Worm (Caenorhabditis elegans) whole organism, L2 larva: Measurements from ENCODE around the gene F22E5.22.

Experiments
- C34F6.9 ChIP-seq: fragments of 150-350 bp; optimal IDR thresholded peaks from 2 replicates; lab custom pipeline; 2014; ENCODE audit warnings: missing biosample characterization, missing genetic modification characterization
- F13H6.1 ChIP-seq: sonication (generic microtip); optimal IDR thresholded peaks from 2 replicates; lab custom pipeline; 2016; ENCODE audit warnings: missing genetic modification characterization, missing compliant biosample characterization
- R02D3.7 ChIP-seq: fragments of 150-350 bp; optimal IDR thresholded peaks from 2 replicates; lab custom pipeline; 2014; ENCODE audit warnings: missing biosample characterization, missing genetic modification characterization
- Y55F3AM.14 ChIP-seq: fragments of 200-800 bp; sonication (Bioruptor generic); optimal IDR thresholded peaks from 2 replicates; lab custom pipeline; 2018; ENCODE audit warnings: mild to moderate bottlenecking, missing genetic modification characterization, missing compliant biosample characterization
- ZK546.5 ChIP-seq: sonication (generic microtip); optimal IDR thresholded peaks from 2 replicates; lab custom pipeline; 2017; ENCODE audit warnings: missing biosample characterization, missing genetic modification characterization
- alr-1 ChIP-seq: fragments of 150-350 bp; optimal IDR thresholded peaks from 2 replicates; lab custom pipeline; 2014; ENCODE audit warnings: missing biosample characterization, missing genetic modification characterization
- ama-1 ChIP-seq: fragments of 150-350 bp; optimal IDR thresholded peaks from 2 replicates; lab custom pipeline; 2018; ENCODE audit warnings: inconsistent platforms
- ceh-82 ChIP-seq: fragments of 150-350 bp; optimal IDR thresholded peaks from 2 replicates; lab custom pipeline; 2014; ENCODE audit warnings: missing biosample characterization, missing genetic modification characterization
- crh-2 ChIP-seq: sonication (generic microtip); optimal IDR thresholded peaks from 2 replicates; lab custom pipeline; 2017; ENCODE audit warnings: missing biosample characterization, missing genetic modification characterization
- elt-1 ChIP-seq: fragments of 150-350 bp; optimal IDR thresholded peaks from 2 replicates; lab custom pipeline; 2014; ENCODE audit warnings: missing biosample characterization, missing genetic modification characterization
- elt-3 ChIP-seq: sonication (generic microtip); optimal IDR thresholded peaks from 2 replicates; lab custom pipeline; 2017; ENCODE audit warnings: missing biosample characterization, missing genetic modification characterization
- fos-1 ChIP-seq: fragments of 150-350 bp; optimal IDR thresholded peaks from 2 replicates; lab custom pipeline; 2014; ENCODE audit warnings: missing biosample characterization, missing genetic modification characterization
- gmeb-1 ChIP-seq: fragments of 150-350 bp; optimal IDR thresholded peaks from 2 replicates; lab custom pipeline; 2014; ENCODE audit warnings: missing biosample characterization, missing genetic modification characterization
- lin-11 ChIP-seq: fragments of 150-350 bp; sonication (generic microtip); optimal IDR thresholded peaks from 2 replicates; lab custom pipeline; 2014; ENCODE audit warnings: missing biosample characterization, missing genetic modification characterization, inconsistent platforms, mixed read lengths
- lin-13 ChIP-seq: fragments of 150-350 bp; optimal IDR thresholded peaks from 2 replicates; lab custom pipeline; 2014; ENCODE audit warnings: missing biosample characterization, missing genetic modification reagents, missing genetic modification characterization
- lin-39 ChIP-seq: fragments of 150-350 bp; optimal IDR thresholded peaks from 2 replicates; lab custom pipeline; 2014; ENCODE audit warnings: missing biosample characterization, missing genetic modification reagents, missing genetic modification characterization
- lsy-2 ChIP-seq, 2 experiments: fragments of 150-350 bp in 1 of 2; sonication (generic microtip) in 1 of 2; optimal IDR thresholded peaks; 2 replicates each; lab custom pipeline; 2014 to 2017; ENCODE audit warnings: missing biosample characterization in 2 of 2, missing genetic modification characterization in 2 of 2
- mab-5 ChIP-seq: fragments of 150-350 bp; optimal IDR thresholded peaks from 2 replicates; lab custom pipeline; 2014; ENCODE audit warnings: missing biosample characterization, missing genetic modification characterization
- mdl-1 ChIP-seq, 2 experiments: fragments of 150-350 bp in 1 of 2; sonication (generic microtip) in 1 of 2; optimal IDR thresholded peaks; 2 replicates each; lab custom pipeline; 2017; ENCODE audit warnings: missing biosample characterization in 2 of 2, missing genetic modification characterization in 2 of 2
- nhr-12 ChIP-seq: fragments of 150-350 bp; optimal IDR thresholded peaks from 2 replicates; lab custom pipeline; 2014; ENCODE audit warnings: missing biosample characterization, missing genetic modification characterization
- nhr-21 ChIP-seq: fragments of 150-350 bp; optimal IDR thresholded peaks from 2 replicates; lab custom pipeline; 2014; ENCODE audit warnings: missing biosample characterization, missing genetic modification characterization
- nhr-23 ChIP-seq: fragments of 150-350 bp; optimal IDR thresholded peaks from 2 replicates; lab custom pipeline; 2014; ENCODE audit warnings: missing biosample characterization, missing genetic modification reagents, missing genetic modification characterization
- nhr-237 ChIP-seq: fragments of 150-350 bp; optimal IDR thresholded peaks from 2 replicates; lab custom pipeline; 2014; ENCODE audit warnings: missing biosample characterization, missing genetic modification characterization
- nhr-25 ChIP-seq: fragments of 150-350 bp; sonication (generic microtip); optimal IDR thresholded peaks from 3 replicates; lab custom pipeline; 2014; ENCODE audit warnings: missing biosample characterization, missing genetic modification characterization
- nhr-6 ChIP-seq: fragments of 150-350 bp; optimal IDR thresholded peaks from 2 replicates; lab custom pipeline; 2014; ENCODE audit warnings: missing biosample characterization, missing genetic modification characterization
- peb-1 ChIP-seq: fragments of 150-350 bp; optimal IDR thresholded peaks from 2 replicates; lab custom pipeline; 2014; ENCODE audit warnings: missing biosample characterization, missing genetic modification characterization
- sem-4 ChIP-seq: fragments of 150-350 bp; optimal IDR thresholded peaks from 2 replicates; lab custom pipeline; 2014; ENCODE audit warnings: missing biosample characterization, missing genetic modification reagents, missing genetic modification characterization
- sma-9 ChIP-seq, 2 experiments: fragments of 150-350 bp in 1 of 2; sonication (generic microtip) in 1 of 2; optimal IDR thresholded peaks; 2 replicates each; lab custom pipeline; 2014 to 2016; ENCODE audit warnings: missing genetic modification characterization in 2 of 2, mild to moderate bottlenecking in 1 of 2, missing biosample characterization in 1 of 2, missing compliant biosample characterization in 1 of 2, missing genetic modification reagents in 1 of 2, moderate library complexity in 1 of 2
- unc-39 ChIP-seq: fragments of 150-350 bp; optimal IDR thresholded peaks from 2 replicates; lab custom pipeline; 2014; ENCODE audit warnings: missing biosample characterization, missing genetic modification characterization
- unc-55 ChIP-seq: fragments of 150-350 bp; sonication (generic microtip); optimal IDR thresholded peaks from 3 replicates; lab custom pipeline; 2014; ENCODE audit warnings: missing biosample characterization, missing genetic modification reagents, missing genetic modification characterization
- unc-62 ChIP-seq: fragments of 150-350 bp; optimal IDR thresholded peaks from 2 replicates; lab custom pipeline; 2014; ENCODE audit warnings: missing biosample characterization, missing genetic modification reagents, missing genetic modification characterization
- zag-1 ChIP-seq: fragments of 150-350 bp; optimal IDR thresholded peaks from 2 replicates; lab custom pipeline; 2014; ENCODE audit warnings: missing biosample characterization, missing genetic modification characterization
- ztf-11 ChIP-seq: sonication (generic microtip); optimal IDR thresholded peaks from 2 replicates; lab custom pipeline; 2017; ENCODE audit warnings: missing biosample characterization, missing genetic modification characterization
- ztf-4 ChIP-seq: fragments of 150-350 bp; optimal IDR thresholded peaks from 2 replicates; lab custom pipeline; 2014; ENCODE audit warnings: missing biosample characterization, missing genetic modification characterization

The F22E5.22 gene

ce11 chrII:2690080-2690479 is 24.4 kb downstream of the F22E5.22 start, which contains the start of gene nspf-3:
nspf-3 (minus strand) TSS chrII:2690180.
- TF ChIP-seq elt-3 (tag; lab: Kevin White, UChicago) (no peak), nhr-25 (no peak), nhr-21 (tag; lab: Kevin White, UChicago) (no peak), unc-55 (GFP tag; lab: Kevin White, UChicago) (no peak), elt-1 (tag; lab: Kevin White, UChicago) (no peak), ama-1 (no peak), ztf-4 (no peak), mab-5 (no peak), ztf-11 (tag; lab: Kevin White, UChicago) (no peak), peb-1 (tag; lab: Kevin White, UChicago) (no peak), mdl-1 (tag; optimal IDR thresholded peaks at IDR 0.05; lab: Kevin White, UChicago) (no peak), lin-13 (GFP tag; lab: Kevin White, UChicago) (no peak)

- TF ChIP-seq lin-39 (tag; lab: Kevin White, UChicago) (no peak), R02D3.7 (tag; lab: Kevin White, UChicago) (no peak), ztf-4 (no peak), gmeb-1 (tag; lab: Kevin White, UChicago) (no peak), fos-1 (tag; lab: Kevin White, UChicago) (no peak), crh-2 (tag; lab: Kevin White, UChicago) (no peak), zag-1 (no peak)
These were observed 26.8 kb downstream of the F22E5.22 start, which contains the start of gene set-11 for ce11 chrII:2692476-2692875. set-11 (minus strand) TSS chrII:2692576.

- TF ChIP-seq alr-1 (no peak), F13H6.1 (tag; lab: Kevin White, UChicago) (peak; percentile 22)
These were observed 29.4 kb downstream of the F22E5.22 start for ce11 chrII:2695079-2695478.

- TF ChIP-seq nhr-12: no peak
- no peak for TF ChIP-seq C34F6.9 (tag; lab: Kevin White, UChicago)
- no peak for TF ChIP-seq ama-1
- TF ChIP-seq sem-4 (tag; lab: Kevin White, UChicago): no peak
- TF ChIP-seq ZK546.5 (tag; lab: Kevin White, UChicago): no peak
- TF ChIP-seq elt-1 (tag; lab: Kevin White, UChicago): no peak
- no peak for TF ChIP-seq lsy-2 (tag; optimal IDR thresholded peaks at IDR 0.05; lab: Kevin White, UChicago)
- TF ChIP-seq unc-62 (GFP tag; lab: Kevin White, UChicago): no peak
- no peak for TF ChIP-seq R02D3.7 (tag; lab: Kevin White, UChicago)
- TF ChIP-seq nhr-21 (tag; lab: Kevin White, UChicago): no peak
- no peak for TF ChIP-seq peb-1 (tag; lab: Kevin White, UChicago)
- TF ChIP-seq sma-9 (GFP tag; optimal IDR thresholded peaks at IDR 0.05; lab: Kevin White, UChicago): no peak
- no peak for TF ChIP-seq sma-9 (tag; optimal IDR thresholded peaks at IDR 0.05; lab: Kevin White, UChicago)
- no peak for TF ChIP-seq lin-11 (tag; lab: Kevin White, UChicago)
- TF ChIP-seq gmeb-1 (tag; lab: Kevin White, UChicago): no peak
- no peak for TF ChIP-seq ztf-4
- no peak for TF ChIP-seq mdl-1 (tag; optimal IDR thresholded peaks at IDR 0.05; lab: Kevin White, UChicago)
- TF ChIP-seq unc-39 (tag; lab: Kevin White, UChicago): no peak
- no peak for TF ChIP-seq nhr-6
- no peak for TF ChIP-seq unc-55 (GFP tag; lab: Kevin White, UChicago)
- no peak for TF ChIP-seq ceh-82 (tag; lab: Kevin White, UChicago)
These were observed 32.7 kb downstream of the F22E5.22 start, which contains the start of gene sri-62 for ce11 chrII:2698378-2698777. sri-62 (minus strand) TSS chrII:2698478.

- TF ChIP-seq C34F6.9 (tag; lab: Kevin White, UChicago) (no peak), nhr-23 (tag; lab: Kevin White, UChicago) (no peak), Y55F3AM.14 (GFP tag; lab: Kevin White, UChicago) (no peak), nhr-237 (tag; lab: Kevin White, UChicago) (no peak)
These were observed 34.5 kb downstream of the F22E5.22 start, which contains the start of gene sri-61 for ce11 chrII:2700229-2700628. sri-61 (minus strand) TSS chrII:2700329.
